Fruit fly (Drosophila melanogaster) whole organism, prepupa: Measurements from ENCODE around the gene CG5080.

Experiments used
- Blimp-1 ChIP-seq: fragments of 200-800 bp; sonication (Bioruptor generic); optimal IDR thresholded peaks from 3 replicates; lab custom pipeline; 2017; ENCODE audit warnings: missing biosample characterization, missing genetic modification characterization, mild to moderate bottlenecking, moderate library complexity, missing genetic modification reagents
- CG10669 ChIP-seq: fragments of 200-800 bp; sonication (Bioruptor generic); optimal IDR thresholded peaks from 3 replicates; lab custom pipeline; 2018; ENCODE audit warnings: missing biosample characterization, mild to moderate bottlenecking, missing genetic modification characterization, moderate library complexity
- CG31627 ChIP-seq: fragments of 200-800 bp; sonication (Bioruptor generic); optimal IDR thresholded peaks from 3 replicates; lab custom pipeline; 2016; ENCODE audit warnings: missing biosample characterization, missing genetic modification characterization
- CG34406 ChIP-seq: fragments of 200-800 bp; sonication (Bioruptor generic); optimal IDR thresholded peaks from 3 replicates; lab custom pipeline; 2016; ENCODE audit warnings: missing biosample characterization, missing genetic modification characterization
- CG9139 ChIP-seq: fragments of 200-800 bp; sonication (Bioruptor generic); optimal IDR thresholded peaks from 3 replicates; lab custom pipeline; 2017; ENCODE audit warnings: missing biosample characterization, mild to moderate bottlenecking, missing genetic modification characterization
- Hr4 ChIP-seq: fragments of 200-800 bp; sonication (Bioruptor generic); optimal IDR thresholded peaks from 3 replicates; lab custom pipeline; 2016; ENCODE audit warnings: missing biosample characterization, missing genetic modification characterization
- Met ChIP-seq: fragments of 200-800 bp; sonication (Bioruptor generic); optimal IDR thresholded peaks from 3 replicates; lab custom pipeline; 2016; ENCODE audit warnings: missing biosample characterization, missing genetic modification characterization
- topi ChIP-seq: fragments of 200-800 bp; sonication (Bioruptor generic); optimal IDR thresholded peaks from 3 replicates; lab custom pipeline; 2016; ENCODE audit warnings: missing biosample characterization, missing genetic modification characterization

DNA sequence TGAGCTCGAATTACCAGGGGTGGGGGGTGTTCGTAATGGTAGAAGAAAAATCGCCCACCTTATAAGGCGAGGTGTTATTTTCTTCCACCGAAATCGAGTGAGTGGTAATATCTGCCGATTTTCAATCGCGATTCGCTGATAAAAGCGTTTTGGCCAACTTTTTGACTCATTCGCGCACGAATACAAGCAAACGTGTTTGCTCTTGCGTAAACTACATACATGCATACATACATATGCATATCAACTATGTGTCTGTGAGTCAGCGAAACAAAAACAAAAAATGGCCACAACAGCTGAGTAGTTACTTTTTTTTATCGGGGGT, 6.4 kb downstream of the CG5080 start:
- no peak for TF ChIP-seq Hr4 (GFP tag; lab: Kevin White, UChicago)
- TF ChIP-seq Blimp-1 (GFP tag; lab: Kevin White, UChicago) = no peak
- no peak for TF ChIP-seq CG34406 (GFP tag; lab: Kevin White, UChicago)
- no peak for TF ChIP-seq CG31627 (GFP tag; lab: Kevin White, UChicago)
- TF ChIP-seq topi (GFP tag; lab: Kevin White, UChicago) = no peak
- TF ChIP-seq CG9139 (GFP tag; lab: Kevin White, UChicago) = no peak
- no peak for TF ChIP-seq CG10669 (GFP tag; lab: Kevin White, UChicago)
- TF ChIP-seq Met (GFP tag; lab: Kevin White, UChicago) = no peak
